Worm (Caenorhabditis elegans) whole organism, L4/young adult: ENCODE measurements around the gene clec-6.

Source experiments
- W03F9.2 ChIP-seq: fragments of 150-350 bp; optimal IDR thresholded peaks from 2 replicates; lab custom pipeline; 2014; ENCODE audit warnings: missing biosample characterization, missing genetic modification characterization
- dao-5 ChIP-seq: sonication (generic microtip); optimal IDR thresholded peaks from 2 replicates; lab custom pipeline; 2016; ENCODE audit warnings: missing genotype, missing genetic modification characterization, moderate library complexity, missing compliant biosample characterization
- him-1 ChIP-seq: sonication (generic microtip); optimal IDR thresholded peaks from 2 replicates; lab custom pipeline; 2016; ENCODE audit warnings: missing genotype, missing genetic modification reagents, missing genetic modification characterization, missing compliant biosample characterization

clec-6 gene

DNA sequence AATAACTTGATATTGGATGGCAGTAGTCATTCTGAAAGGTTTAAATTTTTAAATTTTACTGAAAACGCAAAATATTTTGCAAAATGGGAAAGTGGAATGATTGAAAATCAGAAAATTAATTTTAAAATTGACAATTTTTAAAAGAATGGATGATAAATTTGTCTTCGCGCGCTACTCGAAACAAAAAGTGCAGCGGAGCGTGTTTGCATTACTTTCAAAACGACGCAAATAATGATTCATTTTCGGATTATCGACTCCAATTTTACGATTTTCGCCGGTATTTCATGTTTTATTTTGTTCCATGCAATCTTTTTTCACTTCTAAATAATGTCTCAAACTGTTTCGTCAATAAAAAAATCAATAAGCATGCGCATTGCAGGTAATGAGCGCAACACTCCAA, 9.0 kb downstream of the clec-6 start, which contains the start of the genes tost-1 and arx-6:
Gene tost-1, minus strand, starts transcription at position 31 of the 400 bp plus-strand sequence.
Gene arx-6, plus strand, starts transcription at position 378 of the 400 bp plus-strand sequence.
- TF ChIP-seq W03F9.2 (tag; lab: Kevin White, UChicago) (no peak), dao-5 (tag; lab: Kevin White, UChicago) (no peak), him-1 (tag; lab: Kevin White, UChicago) (no peak)

- no peak for TF ChIP-seq W03F9.2 (tag; lab: Kevin White, UChicago)
- no peak for TF ChIP-seq him-1 (tag; lab: Kevin White, UChicago)
- no peak for TF ChIP-seq dao-5 (tag; lab: Kevin White, UChicago)
These were observed 11.6 kb downstream of the clec-6 start for ce11 chrIII:4875663-4876062.

DNA sequence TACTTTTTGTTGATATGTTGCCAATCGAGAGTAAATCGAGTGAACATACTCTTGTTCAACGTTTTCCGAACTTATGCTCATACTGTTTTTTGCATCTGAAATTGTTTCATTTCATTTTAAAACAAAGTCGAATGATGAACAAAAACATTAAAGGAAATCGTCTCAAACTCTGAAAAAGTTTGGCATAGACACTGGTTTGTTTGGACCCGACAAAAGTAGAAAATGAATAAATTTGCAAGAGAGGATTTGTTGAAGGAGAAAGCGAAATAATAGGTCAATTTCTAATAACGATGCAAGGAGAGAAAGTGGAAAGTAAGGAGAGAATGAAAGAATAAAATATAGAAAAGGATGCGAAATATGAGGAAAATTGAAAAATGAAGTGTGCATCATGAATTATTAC, 12.6 kb downstream of the clec-6 start, which contains the start of gene C35D10.12:
Gene C35D10.12, minus strand, starts transcription at position 101 of the 400 bp plus-strand sequence.
- TF ChIP-seq W03F9.2 (tag; lab: Kevin White, UChicago) (no peak), dao-5 (tag; lab: Kevin White, UChicago) (no peak), him-1 (tag; lab: Kevin White, UChicago) (no peak)

DNA sequence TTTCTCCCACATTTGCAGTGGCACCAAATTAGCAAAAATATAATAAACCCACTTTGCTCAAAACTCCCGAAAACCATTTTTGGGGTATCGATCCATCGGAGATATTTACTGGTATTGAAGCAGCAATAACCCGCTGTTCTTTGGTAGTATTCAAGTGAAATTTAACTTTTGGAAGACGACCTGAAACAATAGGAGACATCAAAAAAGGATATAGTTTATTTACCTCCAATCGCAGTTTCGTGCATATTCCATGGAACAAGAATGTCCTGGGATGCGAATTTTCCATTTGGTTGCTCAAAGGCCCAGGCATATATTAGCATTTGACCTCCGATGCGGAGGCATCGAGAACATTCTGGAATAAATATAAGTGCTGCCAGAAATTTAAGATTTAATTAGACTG, 13.8 kb downstream of the clec-6 start:
- TF ChIP-seq him-1 (tag; lab: Kevin White, UChicago) (no peak), dao-5 (tag; lab: Kevin White, UChicago) (no peak), W03F9.2 (tag; lab: Kevin White, UChicago) (no peak)

- TF ChIP-seq dao-5 (tag; lab: Kevin White, UChicago) (no peak), W03F9.2 (tag; lab: Kevin White, UChicago) (no peak)
These were observed 16.8 kb downstream of the clec-6 start, which contains the start of gene gipc-1 for ce11 chrIII:4870478-4870877. Gene gipc-1, plus strand, starts transcription at chrIII:4870778.

- no peak for TF ChIP-seq dao-5 (tag; lab: Kevin White, UChicago)
- TF ChIP-seq W03F9.2 (tag; lab: Kevin White, UChicago): no peak
These were observed 18.6 kb downstream of the clec-6 start, which contains the start of the genes msd-4 and C35D10.3 for ce11 chrIII:4868643-4869042. Gene msd-4, minus strand, starts transcription at chrIII:4868743. Gene C35D10.3, plus strand, starts transcription at chrIII:4868921.

DNA sequence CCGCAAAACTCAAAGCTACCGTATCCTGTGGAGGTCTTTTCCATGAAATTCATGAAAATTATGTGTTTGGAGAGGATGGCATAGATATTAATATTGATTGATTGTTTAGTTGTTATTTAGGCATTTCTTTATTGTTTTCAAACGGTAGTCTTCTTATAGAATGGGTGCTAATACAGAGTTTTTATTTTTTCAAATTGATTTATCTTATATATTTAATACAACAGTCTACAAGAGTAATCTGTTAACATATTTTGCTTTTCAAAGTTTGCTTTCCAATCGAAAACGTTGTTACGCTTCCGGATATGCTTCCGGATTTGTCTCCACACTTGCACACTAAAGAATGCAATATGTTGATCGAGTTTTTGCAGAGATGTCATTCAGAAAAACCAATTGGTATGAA, 20.5 kb downstream of the clec-6 start, which contains the start of gene C35D10.17:
Gene C35D10.17, plus strand, starts transcription at position 301 of the 400 bp plus-strand sequence.
- TF ChIP-seq him-1 (tag; lab: Kevin White, UChicago) (no peak), dao-5 (tag; lab: Kevin White, UChicago) (no peak), W03F9.2 (tag; lab: Kevin White, UChicago) (no peak)

DNA sequence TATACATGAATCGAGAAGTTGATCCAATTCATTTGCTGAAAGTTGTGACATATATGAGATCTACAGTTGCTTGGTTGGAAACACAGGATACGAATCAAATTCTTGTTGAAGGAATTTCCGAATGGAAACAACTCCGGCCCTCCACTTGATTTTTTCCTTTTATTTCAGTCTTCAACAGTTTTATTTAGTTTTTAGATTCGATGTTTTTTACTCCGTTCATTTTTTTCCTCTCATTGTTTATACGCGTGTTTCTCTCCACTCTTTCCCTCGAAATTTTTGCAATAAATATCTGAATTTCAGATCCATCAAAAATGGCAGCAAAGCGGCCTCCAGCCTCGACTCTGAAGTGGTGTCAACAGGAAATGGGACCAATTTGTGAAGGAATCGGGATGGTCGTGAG, 24.1 kb downstream of the clec-6 start, which contains the start of gene coq-8:
Gene coq-8, plus strand, starts transcription at position 301 of the 400 bp plus-strand sequence.
- TF ChIP-seq him-1 (tag; lab: Kevin White, UChicago): no peak
- TF ChIP-seq dao-5 (tag; lab: Kevin White, UChicago): no peak
- TF ChIP-seq W03F9.2 (tag; lab: Kevin White, UChicago): no peak

DNA sequence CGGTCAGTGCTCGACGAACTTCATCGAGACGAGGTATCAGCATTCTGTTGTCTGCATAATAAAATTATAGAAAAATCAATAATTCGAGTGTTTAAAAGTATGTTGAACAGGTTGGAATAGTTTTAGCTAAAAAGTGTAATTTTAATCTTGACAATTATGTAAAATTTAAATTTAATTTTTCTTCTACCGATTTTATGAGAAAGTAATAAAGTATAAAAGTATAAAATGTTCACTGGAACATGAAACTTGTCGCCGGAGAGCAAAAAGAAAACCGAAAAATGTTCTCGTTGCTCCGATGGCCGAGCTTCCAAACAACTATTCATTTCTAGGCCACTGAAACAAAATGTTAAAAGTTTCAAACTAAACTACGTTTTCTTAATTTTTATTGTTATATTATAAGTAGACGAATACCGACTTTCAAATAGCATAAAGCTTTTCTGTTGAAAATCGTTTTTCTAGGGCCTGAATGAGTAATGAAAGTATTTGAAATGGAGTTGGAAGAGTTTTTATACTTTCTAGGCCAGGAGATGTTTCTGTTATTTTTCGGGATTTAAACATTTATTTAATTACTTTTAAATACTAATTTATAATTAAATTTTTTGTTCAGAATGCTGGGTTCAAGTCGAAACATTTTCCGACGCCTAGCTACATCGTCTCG, 25.4 kb downstream of the clec-6 start, which contains the start of the genes C35D10.10 and C35D10.5:
Gene C35D10.10, minus strand, starts transcription at position 51 of the 658 bp plus-strand sequence.
Gene C35D10.5, plus strand, starts transcription at position 608 of the 658 bp plus-strand sequence.
- no peak for TF ChIP-seq W03F9.2 (tag; lab: Kevin White, UChicago)

ce11 chrIII:4859039-4859438, 28.2 kb downstream of the clec-6 start, which contains the start of gene C35D10.6:
Gene C35D10.6, plus strand, starts transcription at chrIII:4859339.
- TF ChIP-seq him-1 (tag; lab: Kevin White, UChicago) (no peak), dao-5 (tag; lab: Kevin White, UChicago) (no peak), W03F9.2 (tag; lab: Kevin White, UChicago) (no peak)

- TF ChIP-seq W03F9.2 (tag; lab: Kevin White, UChicago) (no peak), him-1 (tag; lab: Kevin White, UChicago) (no peak), dao-5 (tag; lab: Kevin White, UChicago) (no peak)
These were observed 30.3 kb downstream of the clec-6 start for ce11 chrIII:4856992-4857391.

DNA sequence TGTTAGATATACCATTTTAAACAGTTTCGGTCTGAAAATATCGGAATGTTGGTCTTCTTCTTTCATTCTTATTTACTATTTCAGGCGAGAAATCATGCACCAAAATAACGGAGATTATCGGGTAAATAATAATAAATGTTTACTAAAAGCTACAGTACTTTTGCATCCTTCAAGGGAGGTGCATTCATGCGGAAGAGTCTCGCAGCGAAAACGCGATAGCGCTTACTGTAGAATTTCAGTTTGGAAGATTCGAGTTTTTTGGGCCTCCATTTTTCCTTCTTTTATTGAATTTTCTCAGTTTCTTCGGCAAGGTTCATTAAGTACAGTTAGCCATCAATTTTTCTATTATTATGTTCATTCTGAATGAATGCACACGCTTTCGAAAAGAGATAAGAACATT, 31.1 kb downstream of the clec-6 start, which contains the start of gene C35D10.7:
Gene C35D10.7, plus strand, starts transcription at position 85 of the 400 bp plus-strand sequence.
- TF ChIP-seq W03F9.2 (tag; lab: Kevin White, UChicago) (no peak), dao-5 (tag; lab: Kevin White, UChicago) (no peak), him-1 (tag; lab: Kevin White, UChicago) (no peak)

DNA sequence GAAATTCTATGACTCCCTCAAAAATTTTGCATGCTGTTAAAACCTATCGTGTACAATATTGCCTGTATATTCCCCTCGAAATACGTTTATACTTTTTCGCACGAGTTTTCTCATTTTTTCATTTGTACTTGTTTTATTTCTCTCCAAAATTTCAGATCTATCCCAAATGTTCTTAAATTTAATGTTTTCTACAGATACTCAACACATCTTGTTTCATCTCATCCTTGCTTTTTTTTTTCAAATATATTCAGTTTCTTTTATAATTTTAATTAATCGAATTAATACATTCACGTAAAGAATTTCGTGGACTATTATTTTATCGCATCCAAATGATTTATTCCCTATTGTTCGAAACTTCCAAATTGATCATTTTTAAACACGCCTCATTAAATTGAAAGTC, 32.3 kb downstream of the clec-6 start, which contains the start of gene C35D10.8:
Gene C35D10.8, plus strand, starts transcription at position 301 of the 400 bp plus-strand sequence.
- TF ChIP-seq W03F9.2 (tag; lab: Kevin White, UChicago): no peak
- TF ChIP-seq him-1 (tag; lab: Kevin White, UChicago): no peak
- TF ChIP-seq dao-5 (tag; lab: Kevin White, UChicago): no peak
